Fruit fly (Drosophila melanogaster): ENCODE measurements around the gene CG8188.

The CG8188 gene

dm6 chrX:17737812-17738473 is 35.1 kb upstream of the CG8188 start (continued):
- TF ChIP-seq Taf1 (GFP tag; IDR thresholded peaks at IDR 0.05) (no peak), CHES-1-like (GFP tag; optimal IDR thresholded peaks at IDR 0.05) (peak; percentile 37), Meics (GFP tag; optimal IDR thresholded peaks at IDR 0.05) (peak; percentile 71), E2f2 (GFP tag; IDR thresholded peaks at IDR 0.05) (peak; percentile 67), btn (GFP tag; optimal IDR thresholded peaks at IDR 0.05) (no peak), CG33213 (GFP tag; optimal IDR thresholded peaks at IDR 0.05) (no peak), CG32767 (GFP tag; IDR thresholded peaks at IDR 0.05) (no peak), yki (optimal IDR thresholded peaks at IDR 0.05) (peak; percentile 25), CoRest (tag; optimal IDR thresholded peaks at IDR 0.05) (peak; percentile 52), CG7357 (GFP tag; IDR thresholded peaks at IDR 0.05) (no peak), dmrt11E (tag; optimal IDR thresholded peaks at IDR 0.05) (peak; percentile 72), Sin3A (optimal IDR thresholded peaks at IDR 0.05) (peak; percentile 92), CG8281 (tag; optimal IDR thresholded peaks at IDR 0.05) (no peak), gcm2 (GFP tag; optimal IDR thresholded peaks at IDR 0.05) (no peak), CG6683 (GFP tag; optimal IDR thresholded peaks at IDR 0.05) (peak; percentile 30), MBD-R2 (GFP tag; IDR thresholded peaks at IDR 0.05) (no peak), Dref (GFP tag; IDR thresholded peaks at IDR 0.05) (peak; percentile 89), CTCF (GFP tag; optimal IDR thresholded peaks at IDR 0.05) (no peak), CG15479 (GFP tag; optimal IDR thresholded peaks at IDR 0.05) (peak; percentile 21), HLH4C (GFP tag; IDR thresholded peaks at IDR 0.05; ENCODE audit: partially characterized antibody) (peak; percentile 91), Poxn (GFP tag; IDR thresholded peaks at IDR 0.05) (no peak), Med (GFP tag) (peak; percentile 91), repo (GFP tag; optimal IDR thresholded peaks at IDR 0.05) (no peak), eyg (GFP tag; optimal IDR thresholded peaks at IDR 0.05) (no peak), ranshi (GFP tag; IDR thresholded peaks at IDR 0.05) (0 out of 2 replicates have a peak, but pooled peaks have one; percentile 44), HLH3B (GFP tag; IDR thresholded peaks at IDR 0.05) (peak; percentile 48; the same call in 1 of the 2 replicates), twi (tag; optimal IDR thresholded peaks at IDR 0.05) (peak; percentile 1), CG31224 (GFP tag; IDR thresholded peaks at IDR 0.05) (no peak), gsb-n (tag; optimal IDR thresholded peaks at IDR 0.05) (peak; percentile 49), H15 (GFP tag; IDR thresholded peaks at IDR 0.05) (no peak), NK7.1 (GFP tag; optimal IDR thresholded peaks at IDR 0.05) (no peak), ewg (GFP tag; optimal IDR thresholded peaks at IDR 0.05) (no peak), Bteb2 (GFP tag; optimal IDR thresholded peaks at IDR 0.05) (no peak), slp2 (GFP tag; optimal IDR thresholded peaks at IDR 0.05) (peak; percentile 8), Sry-δ (GFP tag; optimal IDR thresholded peaks at IDR 0.05) (peak; percentile 95), toy (GFP tag; IDR thresholded peaks at IDR 0.05) (no peak), CG7372 (GFP tag; IDR thresholded peaks at IDR 0.05) (no peak), maf-S (GFP tag; optimal IDR thresholded peaks at IDR 0.05) (peak; percentile 15), Antp (GFP tag; optimal IDR thresholded peaks at IDR 0.05) (peak; percentile 53), amos (GFP tag; IDR thresholded peaks at IDR 0.05; ENCODE audit: partially characterized antibody) (peak; percentile 95), CG4707 (GFP tag; optimal IDR thresholded peaks at IDR 0.05) (no peak), da (GFP tag; optimal IDR thresholded peaks at IDR 0.05) (no peak), CG16813 (GFP tag; IDR thresholded peaks at IDR 0.05; ENCODE audit: partially characterized antibody) (peak; percentile 91), CG10209 (GFP tag; optimal IDR thresholded peaks at IDR 0.05) (peak; percentile 50), CG6272 (GFP tag; IDR thresholded peaks at IDR 0.05) (no peak), CG12659 (GFP tag; optimal IDR thresholded peaks at IDR 0.05) (peak; percentile 54), otp (GFP tag; IDR thresholded peaks at IDR 0.05) (0 out of 3 replicates have a peak, but pooled peaks have one; percentile 6), CG43689 (GFP tag; IDR thresholded peaks at IDR 0.05) (no peak), zen2 (GFP tag; IDR thresholded peaks at IDR 0.05; ENCODE audit: partially characterized antibody) (peak; percentile 84), zen (tag; optimal IDR thresholded peaks at IDR 0.05) (peak; percentile 38), CG5245 (GFP tag; optimal IDR thresholded peaks at IDR 0.05) (no peak), CG17385 (GFP tag; optimal IDR thresholded peaks at IDR 0.05) (peak; percentile 46)
